Fruit fly (Drosophila melanogaster): Measurements from ENCODE around the gene daw.
A peak's percentile ranks its signal among the peaks of the same experiment; 100 is the strongest.

Gene daw

dm6 chr2L:2769476-2770185, 35.4 kb upstream of the daw start, which contains the start of the genes colt and HINT1 (continued):
- TF ChIP-seq maf-S (GFP tag; optimal IDR thresholded peaks at IDR 0.05): no peak
- no peak for TF ChIP-seq cg (GFP tag; optimal IDR thresholded peaks at IDR 0.05)
- TF ChIP-seq CG7928 (GFP tag; optimal IDR thresholded peaks at IDR 0.05): no peak
- TF ChIP-seq luna (GFP tag; optimal IDR thresholded peaks at IDR 0.05): no peak
- TF ChIP-seq Dip3 (GFP tag; optimal IDR thresholded peaks at IDR 0.05): no peak
- no peak for TF ChIP-seq gro (GFP tag; optimal IDR thresholded peaks at IDR 0.05)
- TF ChIP-seq CG18476 (GFP tag; optimal IDR thresholded peaks at IDR 0.05): no peak
- TF ChIP-seq CG30431 (GFP tag; optimal IDR thresholded peaks at IDR 0.05): no peak
- TF ChIP-seq abd-A (tag; optimal IDR thresholded peaks at IDR 0.05): no peak
- TF ChIP-seq dysf (GFP tag; IDR thresholded peaks at IDR 0.05): no peak
- peak; percentile 99 for TF ChIP-seq trem (tag; optimal IDR thresholded peaks at IDR 0.05)
- TF ChIP-seq usp (GFP tag; optimal IDR thresholded peaks at IDR 0.05): no peak
- no peak for TF ChIP-seq CG11560 (tag; IDR thresholded peaks at IDR 0.05)
- no peak for TF ChIP-seq HLH54F (GFP tag; optimal IDR thresholded peaks at IDR 0.05)
- TF ChIP-seq CG10209 (GFP tag; optimal IDR thresholded peaks at IDR 0.05): no peak
- peak; percentile 50 for TF ChIP-seq HmgZ (tag; optimal IDR thresholded peaks at IDR 0.05)
- peak; percentile 31 for TF ChIP-seq CG9437 (GFP tag; optimal IDR thresholded peaks at IDR 0.05)
- TF ChIP-seq CG8478 (optimal IDR thresholded peaks at IDR 0.05): no peak
- peak; percentile 46 for TF ChIP-seq twi (tag; optimal IDR thresholded peaks at IDR 0.05)
- no peak for TF ChIP-seq da (GFP tag; optimal IDR thresholded peaks at IDR 0.05)
- TF ChIP-seq CG11695 (GFP tag; IDR thresholded peaks at IDR 0.05): 0 out of 3 replicates have a peak, but pooled peaks have one; percentile 28
- peak; percentile 23 for TF ChIP-seq kah (GFP tag; optimal IDR thresholded peaks at IDR 0.05)
- no peak for TF ChIP-seq nau (GFP tag; optimal IDR thresholded peaks at IDR 0.05)
- TF ChIP-seq ATbp (GFP tag; optimal IDR thresholded peaks at IDR 0.05): no peak
- peak; percentile 0 for TF ChIP-seq CG10543 (GFP tag; optimal IDR thresholded peaks at IDR 0.05)
- TF ChIP-seq Atf-2 (GFP tag; optimal IDR thresholded peaks at IDR 0.05): no peak
- no peak for TF ChIP-seq CG9727 (GFP tag; optimal IDR thresholded peaks at IDR 0.05)
- TF ChIP-seq Mrtf (GFP tag; IDR thresholded peaks at IDR 0.05): no peak
- peak; percentile 20 for TF ChIP-seq CG15479 (GFP tag; optimal IDR thresholded peaks at IDR 0.05)
- TF ChIP-seq CG10654 (GFP tag; optimal IDR thresholded peaks at IDR 0.05): no peak
- TF ChIP-seq Xbp1 (GFP tag; optimal IDR thresholded peaks at IDR 0.05): peak; percentile 22
- no peak for TF ChIP-seq Usf (GFP tag; optimal IDR thresholded peaks at IDR 0.05)
- TF ChIP-seq scrt (GFP tag; optimal IDR thresholded peaks at IDR 0.05): peak; percentile 19
- TF ChIP-seq bab2 (GFP tag; optimal IDR thresholded peaks at IDR 0.05): no peak
- no peak for TF ChIP-seq CG17328 (GFP tag; IDR thresholded peaks at IDR 0.05)
- TF ChIP-seq CG14441 (GFP tag; IDR thresholded peaks at IDR 0.05): peak; percentile 37; the same call in 1 of the 2 replicates
- TF ChIP-seq Ssrp (tag; optimal IDR thresholded peaks at IDR 0.05): no peak
- TF ChIP-seq CG1602 (GFP tag; optimal IDR thresholded peaks at IDR 0.05): no peak
- no peak for TF ChIP-seq CG2199 (GFP tag; IDR thresholded peaks at IDR 0.05)
- TF ChIP-seq CG15073 (GFP tag; optimal IDR thresholded peaks at IDR 0.05): no peak
- TF ChIP-seq dati (GFP tag; IDR thresholded peaks at IDR 0.05): no peak
- TF ChIP-seq ci (GFP tag; IDR thresholded peaks at IDR 0.05): no peak
- no peak for TF ChIP-seq CG43689 (GFP tag; IDR thresholded peaks at IDR 0.05)
- TF ChIP-seq CG10321 (GFP tag; IDR thresholded peaks at IDR 0.05): no peak
- no peak for TF ChIP-seq jing (GFP tag; optimal IDR thresholded peaks at IDR 0.05)
- no peak for TF ChIP-seq CG32772 (GFP tag; IDR thresholded peaks at IDR 0.05)
- TF ChIP-seq nmo (GFP tag; optimal IDR thresholded peaks at IDR 0.05): peak; percentile 58
- TF ChIP-seq stc (GFP tag; IDR thresholded peaks at IDR 0.05): no peak
- TF ChIP-seq nom (GFP tag; optimal IDR thresholded peaks at IDR 0.05): peak; percentile 99
- no peak for TF ChIP-seq CG1792 (GFP tag; optimal IDR thresholded peaks at IDR 0.05)
- no peak for TF ChIP-seq ase (GFP tag; IDR thresholded peaks at IDR 0.05)

Data from whole organism, embryonic.